Worm (Caenorhabditis elegans): ENCODE measurements around the gene C50D2.7.

C50D2.7 gene

ce11 chrII:57873-58272, 37.2 kb downstream of the C50D2.7 start:
- TF ChIP-seq let-526 (GFP tag; IDR thresholded peaks at IDR 0.05) = no peak
- TF ChIP-seq dpl-1 (GFP tag; optimal IDR thresholded peaks at IDR 0.05) = peak; percentile 16
- TF ChIP-seq T26A5.8 (tag; optimal IDR thresholded peaks at IDR 0.05) = no peak
- peak; percentile 17 for TF ChIP-seq xnd-1 (tag; optimal IDR thresholded peaks at IDR 0.05)
- TF ChIP-seq ekl-4 (GFP tag; IDR thresholded peaks at IDR 0.05) = 0 out of 2 replicates have a peak, but pooled peaks have one; percentile 45
- TF ChIP-seq efl-1 (GFP tag; optimal IDR thresholded peaks at IDR 0.05) = peak; percentile 10
- TF ChIP-seq pbrm-1 (GFP tag; IDR thresholded peaks at IDR 0.05) = peak; percentile 55; the same call in 1 of the 2 replicates
- no peak for TF ChIP-seq Y79H2A.3 (GFP tag; conservative IDR thresholded peaks at IDR 0.05)
- TF ChIP-seq B0336.3 (GFP tag; IDR thresholded peaks at IDR 0.05) = peak; percentile 59; the same call in 1 of the 2 replicates
- TF ChIP-seq hmg-20 (GFP tag; IDR thresholded peaks at IDR 0.05) = no peak
- no peak for TF ChIP-seq madf-10 (tag; optimal IDR thresholded peaks at IDR 0.05)
- TF ChIP-seq akir-1 (GFP tag; optimal IDR thresholded peaks at IDR 0.05) = no peak
- TF ChIP-seq F37B4.10 (GFP tag; IDR thresholded peaks at IDR 0.05) = no peak
- no peak for TF ChIP-seq attf-5 (GFP tag; optimal IDR thresholded peaks at IDR 0.05)
- peak; percentile 66 for TF ChIP-seq madf-6 (GFP tag; IDR thresholded peaks at IDR 0.05)

- TF ChIP-seq tlf-1 (GFP tag; optimal IDR thresholded peaks at IDR 0.05) (no peak), lin-40 (tag; optimal IDR thresholded peaks at IDR 0.05) (no peak), ceh-79 (tag; optimal IDR thresholded peaks at IDR 0.05) (no peak), cebp-2 (GFP tag; IDR thresholded peaks at IDR 0.05) (no peak), aptf-3 (GFP tag; IDR thresholded peaks at IDR 0.05) (no peak), atf-7 (tag; optimal IDR thresholded peaks at IDR 0.05) (no peak)
Observed at ce11 chrII:57370-57769, 37.7 kb downstream of the C50D2.7 start, which contains the start of gene ascc-1. TSS of gene ascc-1 (plus strand) at chrII:57670.

- TF ChIP-seq lsy-27 (tag; optimal IDR thresholded peaks at IDR 0.05; ENCODE audit: borderline replicate concordance, insufficient read depth) (no peak), somi-1 (GFP tag; optimal IDR thresholded peaks at IDR 0.05) (no peak), zim-3 (tag; optimal IDR thresholded peaks at IDR 0.05) (no peak), ztf-3 (GFP tag; optimal IDR thresholded peaks at IDR 0.05) (no peak), bed-2 (GFP tag; IDR thresholded peaks at IDR 0.05) (no peak), lin-35 (GFP tag; optimal IDR thresholded peaks at IDR 0.05) (no peak), ztf-6 (GFP tag; IDR thresholded peaks at IDR 0.05) (no peak), Y56A3A.18 (GFP tag; IDR thresholded peaks at IDR 0.05) (no peak), xnd-1 (tag; optimal IDR thresholded peaks at IDR 0.05) (no peak), nfyb-1 (GFP tag; IDR thresholded peaks at IDR 0.05) (no peak), athp-1 (tag; optimal IDR thresholded peaks at IDR 0.05) (no peak), pha-4 (tag; optimal IDR thresholded peaks at IDR 0.05) (no peak), ceh-79 (tag; optimal IDR thresholded peaks at IDR 0.05) (no peak), let-607 (tag; optimal IDR thresholded peaks at IDR 0.05) (no peak), F39B2.1 (GFP tag; IDR thresholded peaks at IDR 0.05) (no peak), lin-54 (GFP tag; optimal IDR thresholded peaks at IDR 0.05) (no peak), Y67H2A.10 (GFP tag; conservative IDR thresholded peaks at IDR 0.05) (no peak), madf-3 (GFP tag; IDR thresholded peaks at IDR 0.05) (no peak)
Observed at ce11 chrII:55204-55603, 39.9 kb downstream of the C50D2.7 start, which contains the start of gene tre-5. TSS of gene tre-5 (minus strand) at chrII:55304.

Data from whole organism, young adult.